Worm (Caenorhabditis elegans): ENCODE results near the gene C05B5.12.

DNA sequence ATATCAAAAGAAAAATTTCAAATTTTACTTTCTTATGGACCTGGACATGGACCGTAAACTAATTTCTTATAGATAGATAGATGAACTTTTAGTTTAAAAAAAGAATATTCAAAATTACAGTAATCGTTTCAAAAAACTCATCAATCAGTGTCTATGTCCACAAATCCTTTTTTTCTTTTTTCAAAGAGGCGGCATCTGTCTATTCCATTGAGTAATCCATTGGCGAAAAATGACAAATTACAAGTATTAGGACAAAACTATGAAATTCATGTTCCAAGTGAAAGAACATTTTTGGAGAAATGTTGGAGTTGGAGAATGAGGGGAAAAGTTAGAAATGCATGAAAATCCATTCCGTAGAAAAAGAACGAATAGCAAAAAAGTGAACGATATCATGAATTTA lies 1.6 kb upstream of the C05B5.12 start:
- TF ChIP-seq him-1 (tag; optimal IDR thresholded peaks at IDR 0.05) (no peak), dao-5 (tag; optimal IDR thresholded peaks at IDR 0.05) (no peak), W03F9.2 (tag; optimal IDR thresholded peaks at IDR 0.05) (no peak)

Measured in whole organism, L4/young adult.